Worm (Caenorhabditis elegans) whole organism, L4 larva: ENCODE measurements around the gene F41G3.18.
"Not testable (repeated sequence)": the region's sequence is repeated elsewhere in the genome, so short reads cannot be mapped to it uniquely, and the experiment has no call there.

Source experiments
- aly-2 ChIP-seq: sonication (generic microtip); optimal IDR thresholded peaks from 2 replicates; lab custom pipeline; 2018; ENCODE audit warnings: missing biosample characterization, missing genetic modification characterization
- ama-1 ChIP-seq: fragments of 150-350 bp; optimal IDR thresholded peaks from 2 replicates; lab custom pipeline; 2014; ENCODE audit warnings: inconsistent platforms, mixed read lengths
- ceh-32 ChIP-seq: sonication (generic microtip); optimal IDR thresholded peaks from 2 replicates; lab custom pipeline; 2016; ENCODE audit warnings: mild to moderate bottlenecking, missing genetic modification characterization, missing compliant biosample characterization; ENCODE audit not compliant: poor library complexity
- egl-27 ChIP-seq: sonication (generic microtip); optimal IDR thresholded peaks from 3 replicates; lab custom pipeline; 2017; ENCODE audit warnings: missing biosample characterization, missing genetic modification reagents, missing genetic modification characterization
- fkh-10 ChIP-seq: fragments of 150-350 bp; optimal IDR thresholded peaks from 2 replicates; lab custom pipeline; 2014; ENCODE audit warnings: missing biosample characterization, missing genetic modification reagents, missing genetic modification characterization
- lin-39 ChIP-seq: fragments of 150-350 bp; optimal IDR thresholded peaks from 2 replicates; lab custom pipeline; 2014; ENCODE audit warnings: missing biosample characterization, missing genetic modification reagents, missing genetic modification characterization
- lir-3 ChIP-seq: sonication (generic microtip); optimal IDR thresholded peaks from 2 replicates; lab custom pipeline; 2016; ENCODE audit warnings: mild to moderate bottlenecking, missing genetic modification characterization, missing compliant biosample characterization
- nhr-25 ChIP-seq: sonication (generic microtip); optimal IDR thresholded peaks from 2 replicates; lab custom pipeline; 2017; ENCODE audit warnings: missing genetic modification characterization, mild to moderate bottlenecking, missing compliant biosample characterization, antibody characterized with exemption, moderate library complexity, borderline replicate concordance; ENCODE audit not compliant: insufficient read depth
- pqm-1 ChIP-seq: sonication (generic microtip); optimal IDR thresholded peaks from 2 replicates; lab custom pipeline; 2017; ENCODE audit warnings: missing biosample characterization, missing genetic modification characterization
- skn-1 ChIP-seq: fragments of 150-350 bp; optimal IDR thresholded peaks from 2 replicates; lab custom pipeline; 2014; ENCODE audit warnings: missing biosample characterization, missing genetic modification characterization
- snpc-4 ChIP-seq: fragments of 150-350 bp; optimal IDR thresholded peaks from 2 replicates; lab custom pipeline; 2014; ENCODE audit warnings: missing biosample characterization, missing genetic modification characterization

DNA sequence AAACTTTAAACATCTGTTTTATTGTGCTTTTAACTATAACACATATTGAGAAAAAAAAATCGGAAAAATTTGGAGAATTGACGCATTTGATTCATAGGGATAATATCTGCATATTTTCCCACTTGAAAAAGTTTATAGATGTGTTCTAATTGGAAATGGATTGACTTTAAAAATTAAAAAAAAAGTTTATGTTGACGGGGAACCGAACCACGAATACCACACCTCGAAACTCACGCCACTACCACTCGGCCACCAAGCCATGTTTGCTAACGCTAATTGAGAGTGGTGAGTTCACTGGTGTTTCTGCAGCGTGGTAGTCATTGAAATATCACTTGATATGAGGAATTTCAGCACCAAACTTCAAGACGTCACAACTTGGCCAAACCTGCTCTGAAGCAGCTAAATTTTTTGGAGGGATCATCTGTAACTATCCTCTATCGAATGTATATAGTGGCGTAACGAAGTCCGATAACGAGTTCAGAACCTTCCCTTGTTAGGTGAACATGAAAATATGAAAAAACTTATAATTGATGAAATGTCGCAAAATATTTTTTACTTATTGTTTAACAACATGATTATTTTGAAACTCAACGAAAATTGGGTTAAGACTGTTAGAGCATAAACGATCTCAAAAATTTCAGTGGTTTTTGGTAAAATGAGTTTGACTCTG, 29.8 kb downstream of the F41G3.18 start:
- not testable (repeated sequence) for TF ChIP-seq lin-39 (tag; lab: Kevin White, UChicago); nhr-25 (tag; lab: Kevin White, UChicago); ceh-32 (tag; lab: Kevin White, UChicago); skn-1 (tag; lab: Kevin White, UChicago); snpc-4 (tag; lab: Kevin White, UChicago); ama-1 (lab: Kevin White, UChicago); pqm-1 (tag; lab: Kevin White, UChicago); egl-27 (tag; lab: Kevin White, UChicago); aly-2 (tag; lab: Kevin White, UChicago); lir-3 (tag; lab: Kevin White, UChicago); fkh-10
